Fruit fly (Drosophila melanogaster) whole organism, embryonic: ENCODE results near the gene yellow-e.
A peak's percentile ranks its signal among the peaks of the same experiment; 100 is the strongest.

Experiments used
- BEAF-32 ChIP-seq: fragments of 200-800 bp; sonication (Bioruptor generic); optimal IDR thresholded peaks from 3 replicates; lab custom pipeline; 2017; ENCODE audit warnings: missing biosample characterization, missing genetic modification characterization, mild to moderate bottlenecking, moderate library complexity, missing genetic modification reagents
- CG10274 ChIP-seq: fragments of 200-800 bp; sonication (Bioruptor generic); optimal IDR thresholded peaks from 3 replicates; lab custom pipeline; 2017; ENCODE audit warnings: missing biosample characterization, mild to moderate bottlenecking, missing genetic modification characterization
- CG12219 ChIP-seq: fragments of 200-800 bp; sonication (Bioruptor generic); optimal IDR thresholded peaks from 3 replicates; lab custom pipeline; 2018; ENCODE audit warnings: missing biosample characterization, mild to moderate bottlenecking, missing genetic modification characterization
- CG13424 ChIP-seq: fragments of 200-800 bp; sonication (Bioruptor generic); optimal IDR thresholded peaks from 2 replicates; lab custom pipeline; 2019; ENCODE audit warnings: missing biosample characterization, mild to moderate bottlenecking, missing genetic modification characterization, moderate library complexity
- CG14441 ChIP-seq: fragments of 200-800 bp; sonication (Bioruptor generic); IDR thresholded peaks from 2 replicates; pipeline ENCODE4 v1.3.6; 2022; ENCODE audit warnings: missing biosample characterization, missing genetic modification characterization
- CG15479 ChIP-seq: fragments of 200-800 bp; sonication (Bioruptor generic); optimal IDR thresholded peaks from 3 replicates; lab custom pipeline; 2019; ENCODE audit warnings: missing biosample characterization, mild to moderate bottlenecking, missing genetic modification characterization, moderate library complexity
- CG15514 ChIP-seq: fragments of 200-800 bp; sonication (Bioruptor generic); optimal IDR thresholded peaks from 3 replicates; lab custom pipeline; 2017; ENCODE audit warnings: missing biosample characterization, missing genetic modification characterization, mild to moderate bottlenecking, moderate library complexity, missing genetic modification reagents
- CG1602 ChIP-seq: fragments of 200-800 bp; sonication (Bioruptor generic); optimal IDR thresholded peaks from 3 replicates; lab custom pipeline; 2016; ENCODE audit warnings: missing biosample characterization, missing genetic modification characterization
- CG31224 ChIP-seq: fragments of 200-800 bp; sonication (Bioruptor generic); IDR thresholded peaks from 2 replicates; pipeline ENCODE4 v1.3.6; 2022; ENCODE audit warnings: missing biosample characterization, missing genetic modification characterization
- CG42726 ChIP-seq: fragments of 200-800 bp; sonication (Bioruptor generic); IDR thresholded peaks from 2 replicates; pipeline ENCODE4 v1.3.6; 2022; ENCODE audit warnings: missing biosample characterization, missing genetic modification characterization; ENCODE audit not compliant: partially characterized antibody
- CG4424 ChIP-seq: fragments of 200-800 bp; sonication (Bioruptor generic); optimal IDR thresholded peaks from 3 replicates; lab custom pipeline; 2016; ENCODE audit warnings: missing biosample characterization, missing genetic modification characterization
- CG7928 ChIP-seq: fragments of 200-800 bp; sonication (Bioruptor generic); optimal IDR thresholded peaks from 2 replicates; lab custom pipeline; 2017; ENCODE audit warnings: missing biosample characterization, mild to moderate bottlenecking, missing genetic modification characterization
- CG9215 ChIP-seq: fragments of 200-800 bp; sonication (Bioruptor generic); IDR thresholded peaks from 2 replicates; pipeline ENCODE4 v1.3.6; 2022; ENCODE audit warnings: missing biosample characterization, missing genetic modification characterization
- CG9797 ChIP-seq: fragments of 200-800 bp; sonication (Bioruptor generic); optimal IDR thresholded peaks from 3 replicates; lab custom pipeline; 2018; ENCODE audit warnings: missing biosample characterization, mild to moderate bottlenecking, missing genetic modification characterization
- D19B ChIP-seq: fragments of 200-800 bp; sonication (Bioruptor generic); optimal IDR thresholded peaks from 2 replicates; lab custom pipeline; 2017; ENCODE audit warnings: missing biosample characterization, mild to moderate bottlenecking, missing genetic modification characterization
- Dbx ChIP-seq: fragments of 200-800 bp; sonication (Bioruptor generic); IDR thresholded peaks from 3 replicates; pipeline ENCODE4 v1.3.6; 2022; ENCODE audit warnings: missing biosample characterization, missing genetic modification characterization
- Dref ChIP-seq: fragments of 200-800 bp; sonication (Bioruptor generic); IDR thresholded peaks from 2 replicates; pipeline ENCODE4 v1.3.6; 2022; ENCODE audit warnings: missing biosample characterization, missing genetic modification characterization
- Ets97D ChIP-seq: fragments of 200-800 bp; sonication (Bioruptor generic); optimal IDR thresholded peaks from 3 replicates; lab custom pipeline; 2016; ENCODE audit warnings: missing biosample characterization, missing genetic modification characterization
- H2.0 ChIP-seq: fragments of 200-800 bp; sonication (Bioruptor generic); IDR thresholded peaks from 2 replicates; pipeline ENCODE4 v1.3.6; 2022; ENCODE audit warnings: missing biosample characterization, missing genetic modification characterization
- HmgD ChIP-seq: fragments of 200-800 bp; sonication (Bioruptor generic); optimal IDR thresholded peaks from 3 replicates; lab custom pipeline; 2016; ENCODE audit warnings: missing biosample characterization, missing genetic modification characterization
- Hr39 ChIP-seq: fragments of >200 bp; optimal IDR thresholded peaks from 2 replicates; lab custom pipeline; 2017
- Lim3 ChIP-seq: fragments of 200-800 bp; sonication (Bioruptor generic); IDR thresholded peaks from 2 replicates; pipeline ENCODE4 v1.3.6; 2022; ENCODE audit warnings: missing biosample characterization, missing genetic modification characterization
- NC2α ChIP-seq: fragments of 200-800 bp; sonication (Bioruptor generic); optimal IDR thresholded peaks from 2 replicates; lab custom pipeline; 2016; ENCODE audit warnings: missing biosample characterization, missing genetic modification characterization
- Optix ChIP-seq: fragments of 200-800 bp; sonication (Bioruptor generic); IDR thresholded peaks from 3 replicates; pipeline ENCODE4 v1.3.6; 2022; ENCODE audit warnings: missing biosample characterization, missing genetic modification characterization
- Sox102F ChIP-seq: fragments of 200-800 bp; sonication (Bioruptor generic); optimal IDR thresholded peaks from 2 replicates; lab custom pipeline; 2018; ENCODE audit warnings: missing biosample characterization, mild to moderate bottlenecking, missing genetic modification characterization, moderate library complexity
- Sry-β ChIP-seq: fragments of 200-800 bp; sonication (Bioruptor generic); optimal IDR thresholded peaks from 2 replicates; lab custom pipeline; 2018; ENCODE audit warnings: missing biosample characterization, mild to moderate bottlenecking, missing genetic modification characterization, moderate library complexity
- Ssrp ChIP-seq: fragments of 200-800 bp; sonication (Bioruptor generic); optimal IDR thresholded peaks from 2 replicates; lab custom pipeline; 2018; ENCODE audit warnings: missing biosample characterization, mild to moderate bottlenecking, missing genetic modification characterization, moderate library complexity
- amos ChIP-seq: fragments of 200-800 bp; sonication (Bioruptor generic); IDR thresholded peaks from 2 replicates; pipeline ENCODE4 v1.3.6; 2022; ENCODE audit warnings: missing biosample characterization, missing genetic modification characterization; ENCODE audit not compliant: partially characterized antibody
- ara ChIP-seq: fragments of 200-800 bp; sonication (Bioruptor generic); IDR thresholded peaks from 2 replicates; pipeline ENCODE4 v1.3.6; 2022; ENCODE audit warnings: missing biosample characterization, missing genetic modification characterization
- bigmax ChIP-seq: fragments of 200-800 bp; sonication (Bioruptor generic); optimal IDR thresholded peaks from 2 replicates; lab custom pipeline; 2018; ENCODE audit warnings: missing biosample characterization, mild to moderate bottlenecking, missing genetic modification characterization
- chinmo ChIP-seq: fragments of 200-800 bp; sonication (Bioruptor generic); IDR thresholded peaks from 4 replicates; pipeline ENCODE4 v1.3.6; 2022; ENCODE audit warnings: missing biosample characterization, missing genetic modification characterization; ENCODE audit not compliant: partially characterized antibody
- disco-r ChIP-seq: fragments of 200-800 bp; sonication (Bioruptor generic); optimal IDR thresholded peaks from 2 replicates; lab custom pipeline; 2016; ENCODE audit warnings: missing biosample characterization, missing genetic modification characterization
- eyg ChIP-seq: fragments of 200-800 bp; sonication (Bioruptor generic); optimal IDR thresholded peaks from 3 replicates; lab custom pipeline; 2016; ENCODE audit warnings: missing biosample characterization, missing genetic modification characterization
- fu2 ChIP-seq: fragments of 200-800 bp; sonication (Bioruptor generic); optimal IDR thresholded peaks from 2 replicates; lab custom pipeline; 2016; ENCODE audit warnings: missing biosample characterization, missing genetic modification characterization
- gro ChIP-seq: fragments of 200-800 bp; sonication (Bioruptor generic); optimal IDR thresholded peaks from 2 replicates; lab custom pipeline; 2016; ENCODE audit warnings: missing biosample characterization, missing genetic modification characterization
- hb ChIP-seq: fragments of 200-800 bp; sonication (Bioruptor generic); IDR thresholded peaks from 3 replicates; pipeline ENCODE4 v1.3.6; 2022; ENCODE audit warnings: missing biosample characterization, missing genetic modification characterization; ENCODE audit not compliant: partially characterized antibody
- jigr1 ChIP-seq: fragments of 200-800 bp; sonication (Bioruptor generic); IDR thresholded peaks from 3 replicates; pipeline ENCODE4 v1.3.6; 2022; ENCODE audit warnings: missing biosample characterization, missing genetic modification characterization
- kah ChIP-seq: fragments of 200-800 bp; sonication (Bioruptor generic); optimal IDR thresholded peaks from 2 replicates; lab custom pipeline; 2018; ENCODE audit warnings: missing biosample characterization, mild to moderate bottlenecking, missing genetic modification characterization
- lbe ChIP-seq: fragments of 200-800 bp; sonication (Bioruptor generic); optimal IDR thresholded peaks from 2 replicates; lab custom pipeline; 2016; ENCODE audit warnings: missing biosample characterization, mild to moderate bottlenecking, missing genetic modification characterization
- nau ChIP-seq: fragments of 200-800 bp; sonication (Bioruptor generic); optimal IDR thresholded peaks from 3 replicates; lab custom pipeline; 2017; ENCODE audit warnings: missing biosample characterization, mild to moderate bottlenecking, missing genetic modification characterization, missing genetic modification reagents
- pho ChIP-seq: fragments of 200-800 bp; sonication (Bioruptor generic); optimal IDR thresholded peaks from 2 replicates; lab custom pipeline; 2016; ENCODE audit warnings: missing biosample characterization, missing genetic modification characterization
- prd ChIP-seq, 3 experiments: fragments of >200 bp in 2 of 3; fragments of 200-800 bp in 1 of 3; sonication (Bioruptor generic) in 1 of 3; optimal IDR thresholded peaks in 2 of 3; IDR thresholded peaks in 1 of 3; 2 replicates in 2 of 3; 3 replicates in 1 of 3; pipeline versions ENCODE4 v1.3.6 to Lab custom; 2017 to 2022; ENCODE audit warnings: missing biosample characterization in 1 of 3, missing genetic modification characterization in 1 of 3
- pum ChIP-seq: fragments of 200-800 bp; sonication (Bioruptor generic); optimal IDR thresholded peaks from 2 replicates; lab custom pipeline; 2016; ENCODE audit warnings: missing biosample characterization, missing genetic modification characterization
- rib ChIP-seq: fragments of 200-800 bp; sonication (Bioruptor generic); IDR thresholded peaks from 2 replicates; pipeline ENCODE4 v1.3.6; 2022; ENCODE audit warnings: missing biosample characterization, missing genetic modification characterization
- so ChIP-seq: fragments of 200-800 bp; sonication (Bioruptor generic); IDR thresholded peaks from 3 replicates; pipeline ENCODE4 v1.3.6; 2022; ENCODE audit warnings: missing biosample characterization, missing genetic modification characterization
- stwl ChIP-seq: fragments of 200-800 bp; sonication (Bioruptor generic); optimal IDR thresholded peaks from 3 replicates; lab custom pipeline; 2018; ENCODE audit warnings: missing biosample characterization, mild to moderate bottlenecking, missing genetic modification characterization, moderate library complexity
- ttk ChIP-seq: fragments of 200-800 bp; sonication (Bioruptor generic); IDR thresholded peaks from 2 replicates; pipeline ENCODE4 v2.1.2; 2022; ENCODE audit warnings: missing biosample characterization, missing genetic modification characterization
- zfh2 ChIP-seq: fragments of 200-800 bp; sonication (Bioruptor generic); optimal IDR thresholded peaks from 2 replicates; lab custom pipeline; 2016; ENCODE audit warnings: missing biosample characterization, missing genetic modification characterization

Gene yellow-e

DNA sequence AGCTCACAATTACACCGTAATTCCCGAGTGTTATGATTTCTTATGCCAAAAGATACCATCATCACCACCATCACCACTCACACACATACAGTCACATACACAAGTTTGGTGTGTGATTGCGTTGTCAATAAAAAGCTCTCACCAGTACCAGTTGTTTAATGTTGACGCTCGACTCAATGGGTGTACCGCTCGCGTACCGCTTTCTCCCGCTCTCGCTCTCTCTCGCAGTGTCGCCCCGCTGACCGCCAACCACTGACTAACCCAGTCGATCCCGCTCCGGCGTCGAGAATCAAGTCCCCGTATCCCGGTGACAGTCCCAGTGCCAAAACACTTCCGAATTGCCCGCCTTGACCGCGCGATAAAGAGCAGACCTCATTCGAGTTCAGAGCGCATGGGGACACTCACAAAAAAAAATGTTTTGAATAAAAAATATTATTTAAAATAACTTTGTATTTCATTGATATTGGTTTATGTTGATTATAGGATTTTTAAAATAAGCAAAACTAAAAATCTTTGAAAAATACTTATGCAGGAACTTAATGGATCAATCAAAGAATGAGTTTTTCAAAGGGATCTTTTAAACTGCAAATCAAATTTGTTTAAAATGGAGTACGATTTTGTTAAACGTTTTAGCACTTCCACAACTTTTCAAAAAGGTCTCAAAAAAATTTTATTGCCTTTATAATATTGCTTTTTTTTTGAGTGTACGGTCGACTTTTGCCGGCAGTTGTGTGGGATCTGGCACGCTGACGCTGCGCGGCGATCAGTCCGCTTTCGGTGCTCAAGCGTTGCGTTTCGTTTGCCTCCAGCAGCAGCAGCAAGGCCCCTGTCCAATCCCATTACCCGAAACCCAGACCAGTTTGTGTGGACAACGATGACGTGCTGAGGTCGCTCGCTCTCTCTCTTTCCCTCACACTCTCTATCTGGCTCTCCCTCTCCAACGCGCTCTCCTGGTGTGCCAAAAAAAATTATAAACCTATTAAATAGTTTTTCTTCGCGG, 50.6 kb downstream of the yellow-e start, which contains the start of gene Dic1 (continued):
- no peak; the same call in 1 of the 2 replicates for TF ChIP-seq amos (GFP tag; lab: Robert Waterston, UW)
- peak; percentile 79 for TF ChIP-seq H2.0 (GFP tag; lab: Robert Waterston, UW)
- TF ChIP-seq D19B (GFP tag; lab: Kevin White, UChicago) = peak; percentile 95
- TF ChIP-seq CG1602 = peak; percentile 96
- peak; percentile 90 for TF ChIP-seq CG15514
- peak; percentile 91 for TF ChIP-seq fu2 (GFP tag; lab: Kevin White, UChicago)
- peak; percentile 84 for TF ChIP-seq CG12219 (GFP tag; lab: Kevin White, UChicago)
- TF ChIP-seq CG9797 (GFP tag; lab: Kevin White, UChicago) = peak; percentile 41
- peak; percentile 76 for TF ChIP-seq disco-r (GFP tag; lab: Kevin White, UChicago)
- TF ChIP-seq BEAF-32 (GFP tag; lab: Kevin White, UChicago) = no peak
- peak; percentile 85 for TF ChIP-seq ttk (GFP tag; lab: Robert Waterston, UW)
- peak; percentile 92 for TF ChIP-seq CG9215 (GFP tag; lab: Robert Waterston, UW)
- TF ChIP-seq gro = peak; percentile 71
- TF ChIP-seq CG14441 (GFP tag; lab: Robert Waterston, UW) = peak; percentile 89
- TF ChIP-seq so (GFP tag; lab: Robert Waterston, UW) = peak; percentile 86
- TF ChIP-seq Optix = peak; percentile 37; the same call in 1 of the 3 replicates
- TF ChIP-seq pho (GFP tag; lab: Kevin White, UChicago) = peak; percentile 95
- TF ChIP-seq Sox102F (GFP tag; lab: Kevin White, UChicago) = peak; percentile 98
- TF ChIP-seq nau = peak; percentile 95
- TF ChIP-seq Dref (GFP tag; lab: Robert Waterston, UW) = no peak
- TF ChIP-seq Lim3 (GFP tag; lab: Robert Waterston, UW) = peak; percentile 74
- peak; percentile 98 for TF ChIP-seq CG13424 (tag; lab: Kevin White, UChicago)
- peak; percentile 93 for TF ChIP-seq kah (GFP tag; lab: Kevin White, UChicago)
- TF ChIP-seq jigr1 (GFP tag; lab: Robert Waterston, UW) = peak; percentile 86
- TF ChIP-seq stwl (tag; lab: Kevin White, UChicago) = peak; percentile 37
- TF ChIP-seq chinmo = peak; percentile 90; the same call in 3 of the 4 replicates
- no peak for TF ChIP-seq Hr39
- peak; percentile 96 for TF ChIP-seq Dbx
- TF ChIP-seq eyg = peak; percentile 71
- TF ChIP-seq Ssrp = peak; percentile 97
- TF ChIP-seq CG42726 (GFP tag; lab: Robert Waterston, UW) = peak; percentile 51; the same call in 1 of the 2 replicates
- no peak for TF ChIP-seq prd (optimal IDR thresholded peaks at IDR 0.05; lab: Kevin White, UChicago)
- TF ChIP-seq prd (GFP tag; IDR thresholded peaks at IDR 0.05; lab: Robert Waterston, UW) = peak; percentile 92
- TF ChIP-seq ara (GFP tag; lab: Robert Waterston, UW) = peak; percentile 79
- peak; percentile 95 for TF ChIP-seq zfh2 (GFP tag; lab: Kevin White, UChicago)
- peak; percentile 91 for TF ChIP-seq CG10274 (GFP tag; lab: Kevin White, UChicago)
- TF ChIP-seq hb (GFP tag; lab: Robert Waterston, UW) = no peak
- TF ChIP-seq CG7928 (GFP tag; lab: Kevin White, UChicago) = peak; percentile 80
- peak; percentile 42 for TF ChIP-seq HmgD (GFP tag; lab: Kevin White, UChicago)
- peak; percentile 86 for TF ChIP-seq CG31224
- no peak for TF ChIP-seq bigmax (GFP tag; lab: Kevin White, UChicago)
- peak; percentile 63 for TF ChIP-seq Sry-β
- peak; percentile 89 for TF ChIP-seq lbe (GFP tag; lab: Kevin White, UChicago)
- TF ChIP-seq rib (GFP tag; lab: Robert Waterston, UW) = peak; percentile 79
- TF ChIP-seq CG15479 (GFP tag; lab: Kevin White, UChicago) = peak; percentile 30
- peak; percentile 65 for TF ChIP-seq Ets97D (GFP tag; lab: Kevin White, UChicago)
- TF ChIP-seq pum (GFP tag; lab: Kevin White, UChicago) = peak; percentile 89
- peak; percentile 97 for TF ChIP-seq CG4424 (GFP tag; lab: Kevin White, UChicago)
- TF ChIP-seq NC2α (GFP tag; lab: Kevin White, UChicago) = peak; percentile 78
